Fruit fly (Drosophila melanogaster) whole organism, adult: ENCODE data around the gene nompC.

Experiments
- CG12768 ChIP-seq: fragments of 200-800 bp; sonication (Bioruptor generic); optimal IDR thresholded peaks from 2 replicates; lab custom pipeline; 2017; ENCODE audit warnings: missing biosample characterization, missing genetic modification characterization, mild to moderate bottlenecking, moderate library complexity, missing genetic modification reagents
- CG1620 ChIP-seq: fragments of 200-800 bp; sonication (Bioruptor generic); optimal IDR thresholded peaks from 2 replicates; lab custom pipeline; 2016; ENCODE audit warnings: missing biosample characterization, missing genetic modification characterization
- CG5204 ChIP-seq: fragments of 200-800 bp; sonication (Bioruptor generic); optimal IDR thresholded peaks from 2 replicates; lab custom pipeline; 2016; ENCODE audit warnings: missing biosample characterization, missing genetic modification characterization
- CG7101 ChIP-seq: fragments of 200-800 bp; sonication (Bioruptor generic); optimal IDR thresholded peaks from 2 replicates; lab custom pipeline; 2018; ENCODE audit warnings: missing biosample characterization, mild to moderate bottlenecking, missing genetic modification characterization, moderate library complexity
- Crg-1 ChIP-seq: fragments of 200-800 bp; sonication (Bioruptor generic); optimal IDR thresholded peaks from 2 replicates; lab custom pipeline; 2016; ENCODE audit warnings: missing biosample characterization, missing genetic modification characterization
- cic ChIP-seq: fragments of 200-800 bp; sonication (Bioruptor generic); optimal IDR thresholded peaks from 2 replicates; lab custom pipeline; 2017; ENCODE audit warnings: missing biosample characterization, mild to moderate bottlenecking, missing genetic modification characterization, moderate library complexity
- cnc ChIP-seq, 2 experiments: fragments of >200 bp; optimal IDR thresholded peaks; 2 replicates each; lab custom pipeline; 2017
- kay ChIP-seq: fragments of 200-800 bp; sonication (Bioruptor generic); peaks from one replicate; lab custom pipeline; 2016; ENCODE audit warnings: missing biosample characterization, missing genetic modification characterization, borderline replicate concordance
- ovo ChIP-seq: fragments of 200-800 bp; sonication (Bioruptor generic); optimal IDR thresholded peaks from 2 replicates; lab custom pipeline; 2016; ENCODE audit warnings: missing biosample characterization, missing genetic modification characterization
- pad ChIP-seq: fragments of 200-800 bp; sonication (Bioruptor generic); optimal IDR thresholded peaks from 3 replicates; lab custom pipeline; 2017; ENCODE audit warnings: missing biosample characterization, missing genetic modification characterization, mild to moderate bottlenecking, moderate library complexity, missing genetic modification reagents

DNA sequence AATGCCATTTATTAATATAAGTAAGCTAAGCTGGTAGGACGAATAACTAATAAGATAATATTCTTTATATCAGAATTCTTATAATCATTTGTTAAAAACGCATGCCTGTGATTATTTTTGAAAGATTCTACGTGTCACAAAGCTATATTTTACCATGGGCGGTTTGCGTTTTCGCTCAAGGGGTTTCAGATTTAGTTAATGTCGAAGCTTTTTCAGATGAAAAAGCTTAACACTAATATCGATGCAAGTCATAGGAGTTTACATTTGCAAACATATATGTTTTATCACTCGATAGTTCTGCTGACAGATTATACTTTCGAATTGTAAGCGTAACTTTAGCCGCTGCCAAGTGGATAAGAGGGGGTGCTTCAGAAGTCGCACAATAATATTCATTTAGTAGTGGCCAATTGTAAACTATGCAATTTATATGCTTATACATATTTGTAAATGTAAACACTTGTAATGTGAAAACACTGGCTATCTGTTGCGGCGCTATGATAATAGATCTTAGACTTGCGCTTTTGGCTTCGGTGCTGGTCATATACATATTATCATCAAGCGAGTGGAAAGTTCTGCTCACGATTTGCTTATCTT lies 4.9 kb upstream of the nompC start:
- TF ChIP-seq ovo (GFP tag; lab: Kevin White, UChicago) (no peak), cnc (optimal IDR thresholded peaks at IDR 0.05; lab: Kevin White, UChicago) (no peak), CG5204 (no peak), cic (peak; percentile 69), CG7101 (no peak), CG12768 (GFP tag; lab: Kevin White, UChicago) (no peak), CG1620 (GFP tag; lab: Kevin White, UChicago) (no peak), Crg-1 (no peak), kay (GFP tag; lab: Kevin White, UChicago) (peak; percentile 89), pad (no peak)
